Worm (Caenorhabditis elegans) whole organism, young adult: Measurements from ENCODE around the gene srt-8.

Experiments used
- B0035.1 ChIP-seq: sonication (generic microtip); optimal IDR thresholded peaks from 2 replicates; lab custom pipeline; 2016; ENCODE audit warnings: missing genetic modification characterization, mild to moderate bottlenecking, missing compliant biosample characterization, missing genotype, missing genetic modification reagents
- B0261.1 ChIP-seq: sonication (generic microtip); optimal IDR thresholded peaks from 2 replicates; lab custom pipeline; 2016; ENCODE audit warnings: mild to moderate bottlenecking, missing genetic modification characterization, moderate library complexity, missing compliant biosample characterization
- C17E4.6 ChIP-seq: fragments of 200-800 bp; sonication (Bioruptor generic); IDR thresholded peaks from 2 replicates; pipeline ENCODE4 v1.3.6; 2022; ENCODE audit warnings: missing genetic modification reagents, missing genetic modification characterization, missing compliant biosample characterization
- F10E7.11 ChIP-seq: sonication (generic microtip); optimal IDR thresholded peaks from 2 replicates; lab custom pipeline; 2017; ENCODE audit warnings: mild to moderate bottlenecking, missing genetic modification characterization, moderate library complexity, missing compliant biosample characterization
- F23B12.7 ChIP-seq: sonication (generic microtip); optimal IDR thresholded peaks from 2 replicates; lab custom pipeline; 2017; ENCODE audit warnings: missing genetic modification characterization, mild to moderate bottlenecking, missing compliant biosample characterization, antibody characterized with exemption, moderate library complexity; ENCODE audit not compliant: insufficient read depth
- F55B11.4 ChIP-seq: sonication (generic microtip); optimal IDR thresholded peaks from 2 replicates; lab custom pipeline; 2016; ENCODE audit warnings: missing compliant biosample characterization, missing genetic modification characterization, borderline replicate concordance; ENCODE audit not compliant: insufficient read depth
- F57A8.1 ChIP-seq: fragments of 200-800 bp; sonication (Bioruptor generic); optimal IDR thresholded peaks from 2 replicates; lab custom pipeline; 2018; ENCODE audit warnings: mild to moderate bottlenecking, missing genetic modification characterization, moderate library complexity, missing compliant biosample characterization
- F57C9.4 ChIP-seq: sonication (generic microtip); optimal IDR thresholded peaks from 2 replicates; lab custom pipeline; 2017; ENCODE audit warnings: mild to moderate bottlenecking, missing genetic modification characterization, missing compliant biosample characterization
- K12H6.12 ChIP-seq: fragments of 200-800 bp; sonication (Bioruptor generic); optimal IDR thresholded peaks from 2 replicates; lab custom pipeline; 2018; ENCODE audit warnings: mild to moderate bottlenecking, missing genetic modification characterization, missing compliant biosample characterization
- T26A5.8 ChIP-seq: sonication (generic microtip); optimal IDR thresholded peaks from 2 replicates; lab custom pipeline; 2016; ENCODE audit warnings: missing genetic modification characterization, missing compliant biosample characterization
- Y56A3A.18 ChIP-seq: fragments of 200-800 bp; sonication (Bioruptor generic); IDR thresholded peaks from 2 replicates; pipeline ENCODE4 v1.3.6; 2022; ENCODE audit warnings: missing genetic modification reagents, missing genetic modification characterization, missing compliant biosample characterization
- Y79H2A.3 ChIP-seq: fragments of 200-800 bp; sonication (Bioruptor generic); conservative IDR thresholded peaks from 2 replicates; pipeline ENCODE4 v1.3.6; 2022; ENCODE audit warnings: missing genetic modification reagents, missing genetic modification characterization, missing compliant biosample characterization
- Y95B8A.8 ChIP-seq: fragments of 200-800 bp; sonication (Bioruptor generic); IDR thresholded peaks from 2 replicates; pipeline ENCODE4 v1.3.6; 2022; ENCODE audit warnings: missing genetic modification reagents, missing genetic modification characterization, missing compliant biosample characterization
- ZK185.1 ChIP-seq: sonication (generic microtip); optimal IDR thresholded peaks from 2 replicates; lab custom pipeline; 2016; ENCODE audit warnings: mild to moderate bottlenecking, missing genetic modification characterization, missing compliant biosample characterization; ENCODE audit not compliant: poor library complexity, severe bottlenecking
- ama-1 ChIP-seq, 3 experiments: fragments of 150-350 bp in 1 of 3; sonication (generic microtip) in 2 of 3; optimal IDR thresholded peaks; 2 replicates each; lab custom pipeline; 2014 to 2018; ENCODE audit warnings: missing biosample characterization in 2 of 3, missing genetic modification characterization in 2 of 3, missing genetic modification reagents in 2 of 3
- attf-3 ChIP-seq: fragments of 200-800 bp; sonication (Bioruptor generic); conservative IDR thresholded peaks from 2 replicates; pipeline ENCODE4 v1.3.6; 2022; ENCODE audit warnings: missing genetic modification reagents, missing genetic modification characterization, missing compliant biosample characterization
- cebp-1 ChIP-seq, 2 experiments: fragments of 200-800 bp in 1 of 2; sonication (Bioruptor generic) in 1 of 2; sonication (generic microtip) in 1 of 2; IDR thresholded peaks in 1 of 2; optimal IDR thresholded peaks in 1 of 2; 2 replicates each; pipeline versions ENCODE4 v1.3.6 to Lab custom; 2017 to 2022; ENCODE audit warnings: missing compliant biosample characterization in 2 of 2, missing genetic modification characterization in 2 of 2, mild to moderate bottlenecking in 1 of 2, missing genetic modification reagents in 1 of 2, moderate library complexity in 1 of 2
- ceh-100 ChIP-seq: fragments of 200-800 bp; sonication (Bioruptor generic); IDR thresholded peaks from 2 replicates; pipeline ENCODE4 v1.3.6; 2022; ENCODE audit warnings: missing genetic modification reagents, missing genetic modification characterization, missing compliant biosample characterization
- ceh-91 ChIP-seq: fragments of 200-800 bp; sonication (Bioruptor generic); IDR thresholded peaks from 2 replicates; pipeline ENCODE4 v1.3.6; 2022; ENCODE audit warnings: missing genetic modification reagents, missing genetic modification characterization, missing compliant biosample characterization
- chd-7 ChIP-seq: sonication (generic microtip); optimal IDR thresholded peaks from 2 replicates; lab custom pipeline; 2016; ENCODE audit warnings: mild to moderate bottlenecking, missing genetic modification characterization, moderate library complexity, missing compliant biosample characterization
- dpff-1 ChIP-seq: sonication (generic microtip); optimal IDR thresholded peaks from 2 replicates; lab custom pipeline; 2017; ENCODE audit warnings: mild to moderate bottlenecking, missing genetic modification characterization, missing compliant biosample characterization
- egrh-3 ChIP-seq: fragments of 200-800 bp; sonication (Bioruptor generic); IDR thresholded peaks from 2 replicates; pipeline ENCODE4 v1.3.6; 2022; ENCODE audit warnings: missing genetic modification reagents, missing genetic modification characterization, missing compliant biosample characterization
- ekl-4 ChIP-seq: fragments of 200-800 bp; sonication (Bioruptor generic); IDR thresholded peaks from 2 replicates; pipeline ENCODE4 v1.3.6; 2022; ENCODE audit warnings: missing genetic modification reagents, missing genetic modification characterization, missing compliant biosample characterization
- gei-17 ChIP-seq: fragments of 200-800 bp; sonication (Bioruptor generic); optimal IDR thresholded peaks from 2 replicates; lab custom pipeline; 2018; ENCODE audit warnings: mild to moderate bottlenecking, missing genetic modification characterization, missing compliant biosample characterization
- lir-1 ChIP-seq: fragments of 200-800 bp; sonication (Bioruptor generic); conservative IDR thresholded peaks from 2 replicates; pipeline ENCODE4 v1.3.6; 2022; ENCODE audit warnings: missing genetic modification reagents, missing genetic modification characterization, missing compliant biosample characterization
- madf-3 ChIP-seq: fragments of 200-800 bp; sonication (Bioruptor generic); IDR thresholded peaks from 2 replicates; pipeline ENCODE4 v1.3.6; 2022; ENCODE audit warnings: missing genetic modification reagents, missing genetic modification characterization, missing compliant biosample characterization
- mxl-1 ChIP-seq: sonication (generic microtip); optimal IDR thresholded peaks from 2 replicates; lab custom pipeline; 2016; ENCODE audit warnings: missing genetic modification characterization, missing compliant biosample characterization
- nhr-120 ChIP-seq: fragments of 200-800 bp; sonication (Bioruptor generic); IDR thresholded peaks from 2 replicates; pipeline ENCODE4 v1.3.6; 2022; ENCODE audit warnings: missing genetic modification characterization, missing compliant biosample characterization
- nhr-80 ChIP-seq: sonication (generic microtip); optimal IDR thresholded peaks from 2 replicates; lab custom pipeline; 2016; ENCODE audit warnings: missing genetic modification characterization, missing compliant biosample characterization
- pbrm-1 ChIP-seq: fragments of 200-800 bp; sonication (Bioruptor generic); IDR thresholded peaks from 2 replicates; pipeline ENCODE4 v1.3.6; 2022; ENCODE audit warnings: missing genetic modification reagents, missing genetic modification characterization, missing compliant biosample characterization
- pha-4 ChIP-seq: fragments of 150-350 bp; sonication (generic microtip); optimal IDR thresholded peaks from 2 replicates; lab custom pipeline; 2014; ENCODE audit warnings: missing biosample characterization, missing genetic modification reagents, missing genetic modification characterization
- rcor-1 ChIP-seq: fragments of 200-800 bp; sonication (Bioruptor generic); IDR thresholded peaks from 2 replicates; pipeline ENCODE4 v1.3.6; 2022; ENCODE audit warnings: missing genetic modification reagents, missing genetic modification characterization, missing compliant biosample characterization
- rpc-1 ChIP-seq, 2 experiments: fragments of 150-350 bp in 1 of 2; sonication (generic microtip) in 1 of 2; optimal IDR thresholded peaks; 2 replicates each; lab custom pipeline; 2014 to 2018; ENCODE audit warnings: missing biosample characterization in 1 of 2, missing genetic modification characterization in 1 of 2, missing genetic modification reagents in 1 of 2, missing genotype in 1 of 2
- sea-2 ChIP-seq: fragments of 200-800 bp; sonication (Bioruptor generic); IDR thresholded peaks from 2 replicates; pipeline ENCODE4 v1.3.6; 2022; ENCODE audit warnings: missing genetic modification characterization, missing compliant biosample characterization
- snpc-1.3 ChIP-seq: sonication (generic microtip); optimal IDR thresholded peaks from 2 replicates; lab custom pipeline; 2017; ENCODE audit warnings: missing genetic modification characterization, mild to moderate bottlenecking, missing compliant biosample characterization, antibody characterized with exemption, moderate library complexity, missing genotype, missing genetic modification reagents; ENCODE audit not compliant: insufficient read depth
- snpc-3.4 ChIP-seq: sonication (generic microtip); optimal IDR thresholded peaks from 2 replicates; lab custom pipeline; 2017; ENCODE audit warnings: missing genetic modification characterization, mild to moderate bottlenecking, missing compliant biosample characterization, antibody characterized with exemption, moderate library complexity, missing genotype, missing genetic modification reagents
- snpc-4 ChIP-seq, 5 experiments: fragments of 150-350 bp in 1 of 5; sonication (generic microtip) in 4 of 5; optimal IDR thresholded peaks; 2 replicates each; lab custom pipeline; 2014 to 2018; ENCODE audit warnings: missing genetic modification characterization in 5 of 5, missing biosample characterization in 3 of 5, antibody characterized with exemption in 2 of 5, mild to moderate bottlenecking in 2 of 5, missing compliant biosample characterization in 2 of 5, missing genotype in 2 of 5, moderate library complexity in 2 of 5, missing genetic modification reagents in 1 of 5
- xnd-1 ChIP-seq: sonication (generic microtip); optimal IDR thresholded peaks from 2 replicates; lab custom pipeline; 2016; ENCODE audit warnings: missing genotype, missing genetic modification reagents, missing genetic modification characterization, missing compliant biosample characterization
- ztf-18 ChIP-seq: sonication (generic microtip); optimal IDR thresholded peaks from 2 replicates; lab custom pipeline; 2016; ENCODE audit warnings: missing genotype, mild to moderate bottlenecking, missing genetic modification characterization, missing compliant biosample characterization
- ztf-6 ChIP-seq: fragments of 200-800 bp; sonication (Bioruptor generic); IDR thresholded peaks from 2 replicates; pipeline ENCODE4 v1.3.6; 2022; ENCODE audit warnings: missing genetic modification reagents, missing genetic modification characterization, missing compliant biosample characterization

Gene srt-8

DNA sequence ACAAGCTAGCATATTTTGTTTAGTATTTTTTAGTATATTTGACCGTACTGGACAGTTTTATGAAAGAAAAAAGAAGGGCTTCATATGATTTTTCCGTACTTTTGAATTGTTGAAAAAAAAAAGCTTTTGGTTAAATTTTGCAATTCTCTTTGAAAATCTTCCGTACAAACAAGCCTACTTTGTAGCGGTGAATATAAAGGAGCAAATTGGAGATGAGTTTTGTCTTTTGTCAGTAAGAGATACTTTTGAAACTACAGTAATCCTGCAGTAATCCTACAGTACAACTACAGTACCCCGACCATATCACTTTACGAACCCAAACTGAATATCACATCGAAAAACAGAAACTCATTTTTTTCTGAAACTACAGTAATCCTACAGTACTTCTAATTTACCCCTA is 36.0 kb downstream of the srt-8 start:
- TF ChIP-seq sea-2 (GFP tag; lab: Robert Waterston, UW) (no peak), lir-1 (no peak)

DNA sequence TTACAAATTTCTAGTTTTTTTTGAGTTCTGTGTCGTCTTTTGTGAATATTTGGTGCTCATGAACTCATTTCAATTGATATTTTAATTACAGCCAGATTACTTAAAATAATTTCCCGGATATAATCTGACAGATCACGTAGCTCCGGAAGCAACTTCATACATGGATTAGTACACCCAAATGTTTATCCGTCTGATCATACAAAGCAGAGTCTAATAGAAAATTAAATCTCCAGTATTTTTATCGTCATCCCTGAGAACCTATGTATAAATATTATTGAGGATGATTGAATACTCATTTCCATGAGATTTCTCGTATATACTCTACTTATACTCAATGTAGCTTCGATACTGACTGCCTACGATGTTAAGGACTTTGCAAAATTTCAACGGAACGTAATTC is 38.6 kb downstream of the srt-8 start, which contains the start of gene Y73C8C.12:
Gene Y73C8C.12 (plus strand): TSS at position 301 of the 400 bp plus-strand sequence.
- TF ChIP-seq F57C9.4 (tag; lab: Kevin White, UChicago) (no peak), gei-17 (GFP tag; lab: Kevin White, UChicago) (no peak), B0035.1 (tag; lab: Kevin White, UChicago) (no peak), pbrm-1 (GFP tag; lab: Robert Waterston, UW) (no peak), Y79H2A.3 (no peak), ceh-91 (GFP tag; lab: Robert Waterston, UW) (no peak), F23B12.7 (tag; lab: Kevin White, UChicago) (no peak), F10E7.11 (tag; lab: Kevin White, UChicago) (no peak), xnd-1 (tag; lab: Kevin White, UChicago) (no peak), snpc-3.4 (no peak), F57A8.1 (GFP tag; lab: Kevin White, UChicago) (no peak), C17E4.6 (GFP tag; lab: Robert Waterston, UW) (no peak), ama-1 (optimal IDR thresholded peaks at IDR 0.05; lab: Kevin White, UChicago) (no peak), ama-1 (GFP tag; optimal IDR thresholded peaks at IDR 0.05; lab: Kevin White, UChicago) (no peak), B0261.1 (tag; lab: Kevin White, UChicago) (no peak)

DNA sequence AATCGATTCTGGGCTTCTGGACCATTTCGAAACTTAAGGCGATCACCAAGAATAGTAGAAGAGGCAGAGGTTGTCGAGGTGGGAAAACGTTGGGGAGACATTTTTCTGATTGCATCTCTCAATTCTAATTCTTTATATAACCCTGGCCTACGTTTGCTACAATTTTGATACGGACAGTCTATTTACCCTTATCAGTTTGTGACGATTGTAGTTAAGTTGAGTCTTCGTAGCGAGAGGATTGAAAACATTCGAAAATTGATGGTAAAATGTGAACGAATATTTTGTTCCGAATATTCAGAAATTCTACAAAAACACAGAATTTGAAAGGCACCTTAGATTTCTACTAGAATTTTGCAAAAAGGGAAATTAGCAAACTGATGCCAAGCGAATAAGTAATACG is 41.3 kb downstream of the srt-8 start, which contains the start of gene Y73C8C.10:
Gene Y73C8C.10 (minus strand): TSS at position 101 of the 400 bp plus-strand sequence.
- TF ChIP-seq F55B11.4 (tag; lab: Kevin White, UChicago) (no peak), pha-4 (tag; lab: Kevin White, UChicago) (no peak), egrh-3 (no peak), rpc-1 (optimal IDR thresholded peaks at IDR 0.05; lab: Kevin White, UChicago) (no peak), rpc-1 (tag; optimal IDR thresholded peaks at IDR 0.05; lab: Kevin White, UChicago) (no peak), ceh-100 (no peak), chd-7 (no peak), ZK185.1 (tag; lab: Kevin White, UChicago) (no peak), K12H6.12 (no peak), dpff-1 (no peak), nhr-80 (tag; lab: Kevin White, UChicago) (no peak), Y56A3A.18 (GFP tag; lab: Robert Waterston, UW) (no peak), attf-3 (GFP tag; lab: Robert Waterston, UW) (no peak), madf-3 (no peak)

DNA sequence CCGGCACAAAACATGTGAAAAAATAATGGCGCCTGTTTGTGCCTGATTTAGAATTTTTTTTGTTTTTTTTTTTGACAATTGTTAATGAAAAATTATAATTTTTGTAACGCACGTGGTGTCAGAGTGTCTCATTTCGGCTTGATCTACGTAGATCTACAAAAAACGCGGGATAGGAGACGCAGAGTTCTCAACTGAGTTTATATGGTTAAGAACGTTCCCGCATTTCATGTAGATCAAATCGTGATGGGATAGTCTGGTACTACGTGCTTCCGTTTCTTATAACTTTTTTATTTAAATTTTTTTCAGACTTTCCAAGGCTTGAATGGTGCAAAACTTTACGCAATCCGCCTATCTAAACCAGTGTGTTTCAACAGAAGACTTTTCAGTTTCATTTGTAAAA is 42.4 kb downstream of the srt-8 start, which contains the start of gene tat-6:
Gene tat-6 (plus strand): TSS at position 301 of the 400 bp plus-strand sequence.
- TF ChIP-seq snpc-4 (GFP tag; optimal IDR thresholded peaks at IDR 0.05; lab: Kevin White, UChicago) (no peak), snpc-4 (tag; optimal IDR thresholded peaks at IDR 0.05; lab: Kevin White, UChicago) (no peak), T26A5.8 (tag; lab: Kevin White, UChicago) (no peak), ztf-6 (GFP tag; lab: Robert Waterston, UW) (no peak), ZK185.1 (tag; lab: Kevin White, UChicago) (no peak), nhr-120 (GFP tag; lab: Robert Waterston, UW) (no peak), Y95B8A.8 (GFP tag; lab: Robert Waterston, UW) (no peak), ztf-18 (no peak), nhr-80 (tag; lab: Kevin White, UChicago) (no peak), F57C9.4 (tag; lab: Kevin White, UChicago) (no peak), rcor-1 (GFP tag; lab: Robert Waterston, UW) (no peak), mxl-1 (no peak), snpc-1.3 (tag; lab: Kevin White, UChicago) (no peak), B0035.1 (tag; lab: Kevin White, UChicago) (no peak), cebp-1 (GFP tag; IDR thresholded peaks at IDR 0.05; lab: Robert Waterston, UW) (no peak), cebp-1 (tag; optimal IDR thresholded peaks at IDR 0.05; lab: Kevin White, UChicago) (no peak), ekl-4 (GFP tag; lab: Robert Waterston, UW) (no peak)
